Fruit fly (Drosophila melanogaster): ENCODE measurements around the gene CG32576.

dm6 chrX:16308953-16309352, 20.6 kb upstream of the CG32576 start:
- TF ChIP-seq Sp1 (GFP tag; optimal IDR thresholded peaks at IDR 0.05) (no peak), lola (GFP tag; optimal IDR thresholded peaks at IDR 0.05) (no peak), usp (GFP tag; optimal IDR thresholded peaks at IDR 0.05) (no peak)
